Worm (Caenorhabditis elegans) whole organism, dauer: ENCODE data around the gene F34H10.1.
"Not testable (repeated sequence)": the region's sequence is repeated elsewhere in the genome, so short reads cannot be mapped to it uniquely, and the experiment has no call there.

ENCODE experiments used
- unc-62 ChIP-seq: sonication (generic microtip); optimal IDR thresholded peaks from 2 replicates; lab custom pipeline; 2017; ENCODE audit warnings: missing biosample characterization, missing genetic modification reagents, missing genetic modification characterization

The F34H10.1 gene

ce11 chrX:9625824-9626223 is at the start of gene F34H10.1:
F34H10.1 (plus strand) TSS chrX:9626124.
- TF ChIP-seq unc-62, result not testable (repeated sequence)

- no peak for TF ChIP-seq unc-62
Measured at ce11 chrX:9576928-9577327, 49.0 kb upstream of the F34H10.1 start, which contains the start of gene glb-17. glb-17 (minus strand) TSS chrX:9577028.

ce11 chrX:9584333-9584732 is 41.6 kb upstream of the F34H10.1 start, which contains the start of gene gpx-5:
gpx-5 (plus strand) TSS chrX:9584668.
- TF ChIP-seq unc-62, result no peak

- no peak for TF ChIP-seq unc-62
Measured at ce11 chrX:9585584-9586166, 40.2 kb upstream of the F34H10.1 start.

- TF ChIP-seq unc-62, result no peak
Measured at ce11 chrX:9587642-9588041, 38.3 kb upstream of the F34H10.1 start, which contains the start of gene gpx-3. gpx-3 (plus strand) TSS chrX:9587942.

ce11 chrX:9589123-9589522 is 36.8 kb upstream of the F34H10.1 start, which contains the start of gene del-8:
del-8 (plus strand) TSS chrX:9589423.
- TF ChIP-seq unc-62, result no peak

- no peak for TF ChIP-seq unc-62
Measured at ce11 chrX:9597299-9597698, 28.6 kb upstream of the F34H10.1 start.

ce11 chrX:9602625-9603024 is 23.3 kb upstream of the F34H10.1 start:
- TF ChIP-seq unc-62, result no peak

- TF ChIP-seq unc-62, result no peak
Measured at ce11 chrX:9603180-9603579, 22.7 kb upstream of the F34H10.1 start.

- TF ChIP-seq unc-62, result no peak
Measured at ce11 chrX:9608127-9608526, 17.8 kb upstream of the F34H10.1 start.

- no peak for TF ChIP-seq unc-62
Measured at ce11 chrX:9610040-9610613, 15.8 kb upstream of the F34H10.1 start, which contains the start of gene C11E4.6. C11E4.6 (plus strand) TSS chrX:9610563.

ce11 chrX:9616919-9617318 is 9.0 kb upstream of the F34H10.1 start, which contains the start of gene C11E4.7:
C11E4.7 (plus strand) TSS chrX:9617219.
- TF ChIP-seq unc-62, result no peak

ce11 chrX:9620136-9620535 is 5.8 kb upstream of the F34H10.1 start, which contains the start of gene C11E4.8:
C11E4.8 (plus strand) TSS chrX:9620436.
- no peak for TF ChIP-seq unc-62

ce11 chrX:9622609-9623008 is 3.3 kb upstream of the F34H10.1 start:
- TF ChIP-seq unc-62, result no peak

ce11 chrX:9629552-9629951 is 3.6 kb downstream of the F34H10.1 start:
- TF ChIP-seq unc-62, result no peak

ce11 chrX:9634925-9635324 is 9.0 kb downstream of the F34H10.1 start, which contains the start of gene F34H10.3:
F34H10.3 (minus strand) TSS chrX:9635025.
- TF ChIP-seq unc-62, result no peak

ce11 chrX:9635376-9635775 is 9.5 kb downstream of the F34H10.1 start, which contains the start of gene F34H10.5:
F34H10.5 (plus strand) TSS chrX:9635676.
- TF ChIP-seq unc-62, result no peak

- no peak for TF ChIP-seq unc-62
Measured at ce11 chrX:9637137-9637536, 11.2 kb downstream of the F34H10.1 start.
